Fruit fly (Drosophila melanogaster): ENCODE data around the gene CG10366.

Gene CG10366

DNA sequence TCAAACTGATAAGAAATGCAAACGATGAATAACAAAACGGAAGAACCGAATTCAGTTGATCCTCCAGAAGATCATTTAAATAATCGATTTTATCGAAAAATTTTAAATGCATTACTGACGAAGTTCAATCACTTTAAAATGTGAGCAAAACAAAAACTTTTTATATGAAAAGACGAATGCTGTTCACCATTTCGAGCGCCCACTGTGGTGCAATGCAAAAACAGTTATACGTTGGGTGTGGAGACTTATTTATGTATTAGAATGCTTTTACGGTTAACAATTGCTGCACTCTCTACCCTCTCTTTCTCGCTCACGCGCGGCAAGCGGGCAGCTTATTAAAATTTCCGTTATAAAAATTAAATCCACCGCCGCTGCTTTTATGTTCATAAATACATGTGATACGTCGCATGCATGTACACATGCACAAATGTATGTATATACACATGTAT is 13.2 kb upstream of the CG10366 start:
- no peak for TF ChIP-seq CG17806 (tag; optimal IDR thresholded peaks at IDR 0.05)
- peak; percentile 25 for TF ChIP-seq CG8159 (tag; optimal IDR thresholded peaks at IDR 0.05)
- TF ChIP-seq CG8301 (tag; optimal IDR thresholded peaks at IDR 0.05) = peak; percentile 37
- no peak for TF ChIP-seq CG13204 (GFP tag; optimal IDR thresholded peaks at IDR 0.05)
- TF ChIP-seq CG14655 (GFP tag; optimal IDR thresholded peaks at IDR 0.05) = peak; percentile 61
- no peak for TF ChIP-seq EcR (GFP tag; optimal IDR thresholded peaks at IDR 0.05)
- no peak for TF ChIP-seq CG10348 (GFP tag; IDR thresholded peaks at IDR 0.05)
- no peak for TF ChIP-seq CG15710 (tag; optimal IDR thresholded peaks at IDR 0.05)
- no peak for TF ChIP-seq CG9948 (tag; optimal IDR thresholded peaks at IDR 0.05)
- peak; percentile 25 for TF ChIP-seq Ets98B (GFP tag; IDR thresholded peaks at IDR 0.05)
- TF ChIP-seq CG4496 (GFP tag; IDR thresholded peaks at IDR 0.05) = peak; percentile 81
- TF ChIP-seq D1 (tag; optimal IDR thresholded peaks at IDR 0.05) = no peak
- no peak for TF ChIP-seq gl (tag; optimal IDR thresholded peaks at IDR 0.05)
- TF ChIP-seq fd96Ca (GFP tag; IDR thresholded peaks at IDR 0.05) = 0 out of 3 replicates have a peak, but pooled peaks have one; percentile 43
- TF ChIP-seq CG32121 (GFP tag; IDR thresholded peaks at IDR 0.05) = peak; percentile 49
- peak; percentile 1 for TF ChIP-seq Snoo (tag; optimal IDR thresholded peaks at IDR 0.05)
- TF ChIP-seq Pif1B (GFP tag; optimal IDR thresholded peaks at IDR 0.05) = no peak
- TF ChIP-seq Pif1A (GFP tag; optimal IDR thresholded peaks at IDR 0.05) = peak; percentile 42
- TF ChIP-seq rn (GFP tag; IDR thresholded peaks at IDR 0.05) = no peak
- no peak for TF ChIP-seq CG12605 (GFP tag; IDR thresholded peaks at IDR 0.05)
- TF ChIP-seq CG34367 (tag; optimal IDR thresholded peaks at IDR 0.05) = no peak

DNA sequence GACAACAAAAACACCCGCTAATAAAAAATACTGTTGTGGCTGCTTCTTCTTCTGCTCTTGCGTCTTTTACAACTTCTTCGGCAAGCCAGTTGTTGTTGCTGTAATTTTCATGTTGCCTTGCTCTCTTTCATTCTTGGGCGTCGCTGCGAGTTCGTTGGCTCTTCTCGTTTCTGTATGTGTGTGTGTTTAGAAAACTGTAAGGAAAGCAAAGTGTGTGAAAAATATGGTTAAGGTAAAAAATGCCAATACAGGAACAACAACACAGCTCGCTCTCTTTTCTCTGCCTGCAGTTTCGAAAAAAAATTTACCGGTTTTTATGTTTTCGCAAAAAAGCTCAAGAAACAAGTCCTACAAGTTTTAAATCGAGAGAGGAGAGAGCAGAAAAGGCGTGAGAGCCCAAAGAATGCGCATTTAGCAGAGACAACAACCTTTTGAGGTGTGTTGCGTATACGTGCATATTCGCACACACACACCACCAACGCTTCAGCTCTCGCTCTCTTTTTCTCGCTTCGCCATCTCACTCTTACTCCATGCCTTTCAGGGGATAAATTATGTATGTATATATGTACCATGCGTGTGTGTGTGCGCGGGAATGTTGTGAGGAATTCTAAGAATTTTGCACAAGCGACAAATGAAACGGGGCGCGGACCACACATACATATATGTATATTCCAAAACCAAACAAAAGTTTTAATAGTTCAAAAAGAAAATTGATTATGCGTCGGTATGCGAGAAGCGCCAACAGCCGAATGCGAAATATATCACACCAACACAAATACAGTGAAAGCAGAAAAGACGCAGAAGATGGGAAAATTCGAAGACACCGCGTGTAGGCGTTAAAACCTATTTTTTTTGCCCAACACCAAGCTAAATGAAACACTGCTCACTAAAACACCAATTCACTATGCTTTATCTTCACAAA is 12.2 kb upstream of the CG10366 start:
- TF ChIP-seq Ets98B (GFP tag; IDR thresholded peaks at IDR 0.05) = peak; percentile 68
- peak; percentile 49; the same call in 1 of the 2 replicates for TF ChIP-seq CG32121 (GFP tag; IDR thresholded peaks at IDR 0.05)
- TF ChIP-seq CG12605 (GFP tag; IDR thresholded peaks at IDR 0.05) = peak; percentile 55; the same call in 1 of the 2 replicates
- TF ChIP-seq CG34367 (tag; optimal IDR thresholded peaks at IDR 0.05) = no peak
- peak; percentile 98 for TF ChIP-seq EcR (GFP tag; optimal IDR thresholded peaks at IDR 0.05)
- TF ChIP-seq CG14655 (GFP tag; optimal IDR thresholded peaks at IDR 0.05) = peak; percentile 27
- TF ChIP-seq Pif1B (GFP tag; optimal IDR thresholded peaks at IDR 0.05) = peak; percentile 14
- TF ChIP-seq D1 (tag; optimal IDR thresholded peaks at IDR 0.05) = no peak

dm6 chr2L:19572496-19573317 is 11.3 kb upstream of the CG10366 start:
- TF ChIP-seq CG14655 (GFP tag; optimal IDR thresholded peaks at IDR 0.05) (peak; percentile 96), Pif1B (GFP tag; optimal IDR thresholded peaks at IDR 0.05) (peak; percentile 92), Snoo (tag; optimal IDR thresholded peaks at IDR 0.05) (peak; percentile 91), fd96Ca (GFP tag; IDR thresholded peaks at IDR 0.05) (peak; percentile 59; the same call in 1 of the 3 replicates), CG12605 (GFP tag; IDR thresholded peaks at IDR 0.05) (peak; percentile 50; the same call in 1 of the 2 replicates), CG17806 (tag; optimal IDR thresholded peaks at IDR 0.05) (peak; percentile 93), CG4496 (GFP tag; IDR thresholded peaks at IDR 0.05) (peak; percentile 60; the same call in 2 of the 3 replicates), CG9948 (tag; optimal IDR thresholded peaks at IDR 0.05) (peak; percentile 93), Ets98B (GFP tag; IDR thresholded peaks at IDR 0.05) (peak; percentile 71), CG32121 (GFP tag; IDR thresholded peaks at IDR 0.05) (peak; percentile 78), rn (GFP tag; IDR thresholded peaks at IDR 0.05) (peak; percentile 28; the same call in 1 of the 2 replicates), CG13204 (GFP tag; optimal IDR thresholded peaks at IDR 0.05) (peak; percentile 83), CG10348 (GFP tag; IDR thresholded peaks at IDR 0.05) (no peak; the same call in none of the 2 replicates), D1 (tag; optimal IDR thresholded peaks at IDR 0.05) (peak; percentile 89), CG8159 (tag; optimal IDR thresholded peaks at IDR 0.05) (peak; percentile 95), Pif1A (GFP tag; optimal IDR thresholded peaks at IDR 0.05) (peak; percentile 95), CG8301 (tag; optimal IDR thresholded peaks at IDR 0.05) (peak; percentile 96), CG15710 (tag; optimal IDR thresholded peaks at IDR 0.05) (peak; percentile 92), EcR (GFP tag; optimal IDR thresholded peaks at IDR 0.05) (peak; percentile 96), CG34367 (tag; optimal IDR thresholded peaks at IDR 0.05) (peak; percentile 89), gl (tag; optimal IDR thresholded peaks at IDR 0.05) (peak; percentile 83)

- peak; percentile 42 for TF ChIP-seq CG8159 (tag; optimal IDR thresholded peaks at IDR 0.05)
- peak; percentile 93 for TF ChIP-seq EcR (GFP tag; optimal IDR thresholded peaks at IDR 0.05)
- peak; percentile 75 for TF ChIP-seq CG8301 (tag; optimal IDR thresholded peaks at IDR 0.05)
- TF ChIP-seq CG10348 (GFP tag; IDR thresholded peaks at IDR 0.05) = no peak
- peak; percentile 58 for TF ChIP-seq Pif1A (GFP tag; optimal IDR thresholded peaks at IDR 0.05)
- TF ChIP-seq CG14655 (GFP tag; optimal IDR thresholded peaks at IDR 0.05) = peak; percentile 82
- TF ChIP-seq D1 (tag; optimal IDR thresholded peaks at IDR 0.05) = no peak
- TF ChIP-seq Snoo (tag; optimal IDR thresholded peaks at IDR 0.05) = peak; percentile 4
- no peak for TF ChIP-seq CG13204 (GFP tag; optimal IDR thresholded peaks at IDR 0.05)
- no peak for TF ChIP-seq Ets98B (GFP tag; IDR thresholded peaks at IDR 0.05)
- peak; percentile 77 for TF ChIP-seq CG4496 (GFP tag; IDR thresholded peaks at IDR 0.05)
- TF ChIP-seq rn (GFP tag; IDR thresholded peaks at IDR 0.05) = 0 out of 2 replicates have a peak, but pooled peaks have one; percentile 29
- peak; percentile 42 for TF ChIP-seq CG9948 (tag; optimal IDR thresholded peaks at IDR 0.05)
- TF ChIP-seq fd96Ca (GFP tag; IDR thresholded peaks at IDR 0.05) = peak; percentile 77
- no peak for TF ChIP-seq CG12605 (GFP tag; IDR thresholded peaks at IDR 0.05)
- TF ChIP-seq Pif1B (GFP tag; optimal IDR thresholded peaks at IDR 0.05) = peak; percentile 39
- TF ChIP-seq CG32121 (GFP tag; IDR thresholded peaks at IDR 0.05) = 0 out of 2 replicates have a peak, but pooled peaks have one; percentile 16
- TF ChIP-seq CG15710 (tag; optimal IDR thresholded peaks at IDR 0.05) = no peak
- TF ChIP-seq gl (tag; optimal IDR thresholded peaks at IDR 0.05) = peak; percentile 6
- TF ChIP-seq CG17806 (tag; optimal IDR thresholded peaks at IDR 0.05) = peak; percentile 60
- TF ChIP-seq CG34367 (tag; optimal IDR thresholded peaks at IDR 0.05) = peak; percentile 37
Measured at dm6 chr2L:19574364-19574763, 9.7 kb upstream of the CG10366 start.
